Worm (Caenorhabditis elegans) whole organism, L2 larva: Measurements from ENCODE around the gene ran-3.

Source experiments
- R02D3.7 ChIP-seq: fragments of 150-350 bp; optimal IDR thresholded peaks from 2 replicates; lab custom pipeline; 2014; ENCODE audit warnings: missing biosample characterization, missing genetic modification characterization
- lsy-2 ChIP-seq, 2 experiments: fragments of 150-350 bp in 1 of 2; sonication (generic microtip) in 1 of 2; optimal IDR thresholded peaks; 2 replicates each; lab custom pipeline; 2014 to 2017; ENCODE audit warnings: missing biosample characterization in 2 of 2, missing genetic modification characterization in 2 of 2

DNA sequence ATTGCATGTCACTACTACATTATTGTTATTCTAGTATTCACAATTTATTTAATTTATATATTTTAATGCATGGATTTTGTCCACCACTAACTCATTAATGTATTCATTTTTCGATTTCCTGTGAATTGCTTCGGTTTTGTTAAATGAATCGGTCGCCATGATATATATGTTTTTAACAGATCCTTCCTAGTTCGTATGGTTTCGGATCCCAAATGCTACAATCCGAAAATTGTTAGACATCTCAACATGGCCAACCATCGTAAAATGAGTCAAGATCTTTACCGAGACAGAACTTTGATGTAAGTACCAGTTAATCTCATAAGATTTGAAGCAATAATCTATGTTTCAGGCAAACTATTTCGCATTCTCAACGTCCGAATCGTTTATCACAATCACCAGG is 51.8 kb downstream of the ran-3 start:
- TF ChIP-seq lsy-2 (tag; optimal IDR thresholded peaks at IDR 0.05; lab: Kevin White, UChicago) = no peak
- no peak for TF ChIP-seq R02D3.7
